Worm (Caenorhabditis elegans): ENCODE data around the gene cyp-33C2.

The cyp-33C2 gene

DNA sequence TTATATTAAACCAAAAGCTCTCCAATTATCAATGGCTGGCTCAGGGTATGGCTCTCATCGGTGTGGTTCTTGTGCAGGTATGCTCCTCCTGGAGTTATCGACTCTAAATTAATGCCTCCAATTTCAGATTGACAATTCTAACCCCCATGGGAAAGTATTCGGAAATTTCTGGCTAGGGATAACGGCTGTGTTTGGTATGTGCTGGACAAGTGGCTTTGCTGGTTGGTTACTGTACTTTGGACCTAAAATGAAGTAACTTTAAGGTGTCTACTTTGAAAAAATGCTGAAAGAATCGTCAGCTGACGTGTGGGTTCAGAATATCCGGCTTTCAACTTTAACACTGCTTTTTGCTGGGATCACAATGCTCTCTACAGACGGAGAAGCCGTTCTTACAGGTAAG lies 33.6 kb downstream of the cyp-33C2 start:
- TF ChIP-seq cog-1 (tag; optimal IDR thresholded peaks at IDR 0.05) (no peak), klf-2 (GFP tag; conservative IDR thresholded peaks at IDR 0.05) (no peak), med-1 (GFP tag; optimal IDR thresholded peaks at IDR 0.05; ENCODE audit: insufficient read depth) (no peak), T22C8.4 (GFP tag; IDR thresholded peaks at IDR 0.05) (no peak), ztf-23 (GFP tag; IDR thresholded peaks at IDR 0.05) (no peak), tab-1 (GFP tag; IDR thresholded peaks at IDR 0.05) (no peak), flt-1 (GFP tag; IDR thresholded peaks at IDR 0.05) (no peak), ref-1 (GFP tag; conservative IDR thresholded peaks at IDR 0.05) (no peak), ztf-29 (GFP tag; IDR thresholded peaks at IDR 0.05) (no peak)

DNA sequence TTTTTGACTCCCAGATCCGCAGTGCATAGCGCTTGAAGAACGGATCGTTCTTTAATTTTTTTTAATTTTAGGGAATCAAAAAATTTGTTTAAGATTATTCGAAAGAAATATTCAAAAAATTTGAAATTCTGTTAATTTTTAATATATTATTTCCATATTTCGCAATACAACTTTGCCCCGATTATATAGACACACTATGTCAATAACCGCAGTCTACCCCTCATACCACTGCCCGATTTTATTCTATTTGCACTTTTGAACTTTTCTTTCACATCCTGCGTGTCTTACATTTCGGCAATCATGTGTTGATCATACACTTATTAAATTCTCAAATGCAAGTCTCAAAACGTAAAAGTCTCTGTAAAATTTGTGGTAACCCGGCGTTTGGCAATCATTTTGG lies 35.5 kb downstream of the cyp-33C2 start, which contains the start of gene nhr-56:
nhr-56 (plus strand) TSS at position 202 of the 400 bp plus-strand sequence.
- TF ChIP-seq tab-1 (GFP tag; IDR thresholded peaks at IDR 0.05), result no peak
- TF ChIP-seq ztf-23 (GFP tag; IDR thresholded peaks at IDR 0.05), result no peak
- TF ChIP-seq flt-1 (GFP tag; IDR thresholded peaks at IDR 0.05), result no peak
- TF ChIP-seq klf-2 (GFP tag; conservative IDR thresholded peaks at IDR 0.05), result no peak
- TF ChIP-seq ztf-29 (GFP tag; IDR thresholded peaks at IDR 0.05), result no peak
- no peak for TF ChIP-seq cog-1 (tag; optimal IDR thresholded peaks at IDR 0.05)
- TF ChIP-seq ref-1 (GFP tag; conservative IDR thresholded peaks at IDR 0.05), result no peak
- no peak for TF ChIP-seq T22C8.4 (GFP tag; IDR thresholded peaks at IDR 0.05)
- no peak for TF ChIP-seq med-1 (GFP tag; optimal IDR thresholded peaks at IDR 0.05; ENCODE audit: insufficient read depth)

DNA sequence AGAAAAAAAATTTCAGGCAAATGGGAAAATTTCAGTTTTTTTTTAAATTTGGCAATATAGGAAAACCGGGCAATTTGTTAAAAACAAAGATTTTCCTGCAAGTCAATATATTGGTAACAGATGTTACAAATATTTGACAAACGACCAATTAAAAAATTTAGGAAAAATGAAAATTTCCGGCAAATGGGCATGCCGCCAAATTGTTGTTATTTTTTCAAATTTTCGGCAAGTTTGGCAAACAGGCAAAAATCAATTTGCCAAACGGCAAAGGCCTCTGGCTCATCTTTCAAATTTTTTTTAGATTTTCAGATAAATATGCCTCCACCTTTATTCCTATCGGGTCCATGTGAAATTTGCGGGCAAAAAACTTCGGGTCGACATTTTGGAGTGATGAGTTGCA lies 38.5 kb downstream of the cyp-33C2 start, which contains the start of gene nhr-128:
nhr-128 (plus strand) TSS at position 301 of the 400 bp plus-strand sequence.
- no peak for TF ChIP-seq med-1 (GFP tag; optimal IDR thresholded peaks at IDR 0.05; ENCODE audit: insufficient read depth)
- TF ChIP-seq ztf-23 (GFP tag; IDR thresholded peaks at IDR 0.05), result no peak
- TF ChIP-seq klf-2 (GFP tag; conservative IDR thresholded peaks at IDR 0.05), result no peak
- no peak for TF ChIP-seq cog-1 (tag; optimal IDR thresholded peaks at IDR 0.05)
- no peak for TF ChIP-seq T22C8.4 (GFP tag; IDR thresholded peaks at IDR 0.05)
- TF ChIP-seq ztf-29 (GFP tag; IDR thresholded peaks at IDR 0.05), result no peak
- no peak for TF ChIP-seq tab-1 (GFP tag; IDR thresholded peaks at IDR 0.05)
- no peak for TF ChIP-seq ref-1 (GFP tag; conservative IDR thresholded peaks at IDR 0.05)
- TF ChIP-seq flt-1 (GFP tag; IDR thresholded peaks at IDR 0.05), result no peak

- TF ChIP-seq ref-1 (GFP tag; conservative IDR thresholded peaks at IDR 0.05) (no peak), med-1 (GFP tag; optimal IDR thresholded peaks at IDR 0.05; ENCODE audit: insufficient read depth) (no peak)
These were observed 41.8 kb downstream of the cyp-33C2 start, which contains the start of gene nhr-103 for ce11 chrV:2225130-2225529. Gene nhr-103 (plus strand): TSS chrV:2225430.

- TF ChIP-seq ref-1 (GFP tag; conservative IDR thresholded peaks at IDR 0.05), result no peak
- no peak for TF ChIP-seq cog-1 (tag; optimal IDR thresholded peaks at IDR 0.05)
- TF ChIP-seq flt-1 (GFP tag; IDR thresholded peaks at IDR 0.05), result no peak
- TF ChIP-seq ztf-23 (GFP tag; IDR thresholded peaks at IDR 0.05), result no peak
- no peak for TF ChIP-seq tab-1 (GFP tag; IDR thresholded peaks at IDR 0.05)
- TF ChIP-seq med-1 (GFP tag; optimal IDR thresholded peaks at IDR 0.05; ENCODE audit: insufficient read depth), result no peak
- TF ChIP-seq ztf-29 (GFP tag; IDR thresholded peaks at IDR 0.05), result no peak
- no peak for TF ChIP-seq klf-2 (GFP tag; conservative IDR thresholded peaks at IDR 0.05)
- no peak for TF ChIP-seq T22C8.4 (GFP tag; IDR thresholded peaks at IDR 0.05)
These were observed 43.6 kb downstream of the cyp-33C2 start, which contains the start of gene nhr-18 for ce11 chrV:2226903-2227302. Gene nhr-18 (plus strand): TSS chrV:2227203.

ce11 chrV:2228781-2229180 lies 45.5 kb downstream of the cyp-33C2 start, which contains the start of gene nhr-126:
Gene nhr-126 (plus strand): TSS chrV:2229081.
- TF ChIP-seq ztf-23 (GFP tag; IDR thresholded peaks at IDR 0.05) (no peak), klf-2 (GFP tag; conservative IDR thresholded peaks at IDR 0.05) (no peak), flt-1 (GFP tag; IDR thresholded peaks at IDR 0.05) (no peak), tab-1 (GFP tag; IDR thresholded peaks at IDR 0.05) (no peak), ztf-29 (GFP tag; IDR thresholded peaks at IDR 0.05) (no peak), T22C8.4 (GFP tag; IDR thresholded peaks at IDR 0.05) (no peak), ref-1 (GFP tag; conservative IDR thresholded peaks at IDR 0.05) (no peak), med-1 (GFP tag; optimal IDR thresholded peaks at IDR 0.05; ENCODE audit: insufficient read depth) (no peak), cog-1 (tag; optimal IDR thresholded peaks at IDR 0.05) (no peak)

DNA sequence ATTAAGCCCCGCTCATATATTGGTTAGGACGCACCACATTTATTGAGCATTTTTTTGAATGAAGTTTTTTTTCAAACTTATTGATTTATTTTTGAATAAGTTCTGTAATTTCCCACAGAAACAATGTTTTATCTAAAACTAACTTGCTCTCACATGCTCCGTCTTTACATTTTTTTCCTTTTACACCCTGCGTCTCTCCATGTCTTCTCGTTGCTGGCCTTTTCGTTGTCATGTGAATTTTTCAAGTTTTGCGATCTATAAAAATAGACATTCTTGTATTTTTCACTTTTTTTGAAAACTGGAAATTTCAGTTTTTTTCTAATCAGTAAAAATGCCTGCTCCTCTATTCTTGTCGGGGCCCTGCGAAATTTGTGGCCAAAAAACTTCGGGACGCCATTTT lies 47.6 kb downstream of the cyp-33C2 start, which contains the start of gene nhr-134:
nhr-134 (plus strand) TSS at position 312 of the 400 bp plus-strand sequence.
- TF ChIP-seq klf-2 (GFP tag; conservative IDR thresholded peaks at IDR 0.05) (no peak), flt-1 (GFP tag; IDR thresholded peaks at IDR 0.05) (no peak), ztf-23 (GFP tag; IDR thresholded peaks at IDR 0.05) (no peak), T22C8.4 (GFP tag; IDR thresholded peaks at IDR 0.05) (no peak), tab-1 (GFP tag; IDR thresholded peaks at IDR 0.05) (no peak), cog-1 (tag; optimal IDR thresholded peaks at IDR 0.05) (no peak), ztf-29 (GFP tag; IDR thresholded peaks at IDR 0.05) (no peak), ref-1 (GFP tag; conservative IDR thresholded peaks at IDR 0.05) (no peak), med-1 (GFP tag; optimal IDR thresholded peaks at IDR 0.05; ENCODE audit: insufficient read depth) (no peak)

DNA sequence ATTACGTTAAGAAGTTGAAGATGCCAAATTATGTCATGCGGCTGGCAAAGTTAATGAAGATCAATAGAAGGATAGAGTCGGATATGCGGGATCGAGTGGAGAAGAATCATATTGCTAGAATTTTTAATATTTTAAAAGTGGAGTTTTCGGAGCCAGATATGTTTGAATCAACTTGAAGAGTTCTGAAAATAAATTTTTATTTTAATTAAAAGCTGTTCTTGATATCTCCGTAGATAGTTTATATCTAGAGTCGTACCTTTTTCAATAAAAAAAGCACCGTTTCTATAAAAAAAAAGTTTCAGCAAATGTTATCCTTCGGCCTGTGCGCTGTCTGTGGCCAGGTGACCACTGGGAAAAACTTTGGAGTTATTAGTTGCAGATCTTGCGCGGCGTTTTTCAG lies 49.9 kb downstream of the cyp-33C2 start, which contains the start of gene nhr-96:
nhr-96 (plus strand) TSS at position 301 of the 400 bp plus-strand sequence.
- TF ChIP-seq ztf-23 (GFP tag; IDR thresholded peaks at IDR 0.05), result no peak

DNA sequence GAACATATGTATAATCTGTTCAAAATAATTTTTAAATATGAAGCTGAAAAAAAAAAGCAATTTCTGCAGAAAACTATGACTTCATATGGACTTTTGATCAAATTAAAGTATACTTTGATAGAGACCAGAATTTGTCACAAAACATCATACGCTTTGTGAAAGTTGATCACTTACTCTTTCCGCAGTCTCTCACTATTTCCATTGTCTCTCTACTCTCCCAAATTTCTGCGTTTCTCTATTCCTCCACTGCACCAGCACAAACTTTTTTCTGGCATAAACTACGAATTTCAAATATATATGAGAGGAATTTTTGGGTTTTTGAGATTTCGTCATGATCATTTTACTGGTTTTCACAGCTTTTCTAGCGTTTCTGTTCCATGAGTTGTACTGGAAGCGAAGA lies 52.6 kb downstream of the cyp-33C2 start, which contains the start of gene cyp-33C4:
cyp-33C4 (plus strand) TSS at position 293 of the 400 bp plus-strand sequence.
- no peak for TF ChIP-seq ztf-23 (GFP tag; IDR thresholded peaks at IDR 0.05)
- TF ChIP-seq ztf-29 (GFP tag; IDR thresholded peaks at IDR 0.05), result no peak
- no peak for TF ChIP-seq T22C8.4 (GFP tag; IDR thresholded peaks at IDR 0.05)
- TF ChIP-seq cog-1 (tag; optimal IDR thresholded peaks at IDR 0.05), result no peak
- no peak for TF ChIP-seq med-1 (GFP tag; optimal IDR thresholded peaks at IDR 0.05; ENCODE audit: insufficient read depth)
- TF ChIP-seq flt-1 (GFP tag; IDR thresholded peaks at IDR 0.05), result no peak
- TF ChIP-seq klf-2 (GFP tag; conservative IDR thresholded peaks at IDR 0.05), result no peak
- no peak for TF ChIP-seq tab-1 (GFP tag; IDR thresholded peaks at IDR 0.05)
- no peak for TF ChIP-seq ref-1 (GFP tag; conservative IDR thresholded peaks at IDR 0.05)

Measured in whole organism, midembryonic.